Fruit fly (Drosophila melanogaster): ENCODE data around the gene Cpsf6.

The Cpsf6 gene

DNA sequence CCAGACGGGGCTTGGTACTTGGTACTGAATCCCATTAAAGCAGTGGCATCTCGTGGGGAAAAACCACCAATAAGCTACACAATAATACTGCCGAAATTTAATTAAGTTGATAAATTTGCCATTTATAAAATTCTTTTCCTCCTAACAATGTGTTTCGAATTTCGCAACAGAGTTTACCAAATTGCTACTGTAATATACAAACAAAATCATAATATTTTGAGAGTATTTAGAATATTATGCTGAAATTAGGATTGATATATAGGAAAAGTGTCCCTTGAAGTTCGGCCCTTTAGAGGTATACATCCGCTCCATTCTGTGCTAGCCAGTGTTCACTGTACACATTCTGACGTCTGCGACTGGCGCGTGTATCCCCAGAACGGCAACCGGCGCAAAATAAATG, 30.7 kb downstream of the Cpsf6 start (continued):
- peak; percentile 39 for TF ChIP-seq spab (GFP tag; optimal IDR thresholded peaks at IDR 0.05)
- TF ChIP-seq CG10631 (GFP tag; optimal IDR thresholded peaks at IDR 0.05) = peak; percentile 32
- peak; percentile 43 for TF ChIP-seq CG32006 (GFP tag; optimal IDR thresholded peaks at IDR 0.05)
- TF ChIP-seq svp (GFP tag) = peak; percentile 64
- no peak for TF ChIP-seq fd85E (GFP tag; optimal IDR thresholded peaks at IDR 0.05)
- peak in 1 of 2 experiments; percentile 22 for TF ChIP-seq ss (GFP tag; optimal IDR thresholded peaks at IDR 0.05)
- peak; percentile 33 for TF ChIP-seq lz (GFP tag; optimal IDR thresholded peaks at IDR 0.05)
- TF ChIP-seq Eip75B (GFP tag; optimal IDR thresholded peaks at IDR 0.05) = peak; percentile 19
- peak; percentile 40 for TF ChIP-seq CG3919 (GFP tag; optimal IDR thresholded peaks at IDR 0.05)
- peak; percentile 45 for TF ChIP-seq fd59A (GFP tag; optimal IDR thresholded peaks at IDR 0.05)
- peak; percentile 1 for TF ChIP-seq CG1621 (tag; optimal IDR thresholded peaks at IDR 0.05)
- TF ChIP-seq vri (GFP tag; optimal IDR thresholded peaks at IDR 0.05) = no peak
- TF ChIP-seq CG3032 (tag; optimal IDR thresholded peaks at IDR 0.05) = peak; percentile 31
- peak; percentile 15 for TF ChIP-seq CG6792 (GFP tag; optimal IDR thresholded peaks at IDR 0.05)
- peak; percentile 45 for TF ChIP-seq Ets96B (tag; optimal IDR thresholded peaks at IDR 0.05)
- TF ChIP-seq pdm3 (GFP tag; optimal IDR thresholded peaks at IDR 0.05) = peak; percentile 42
- no peak; the same call in 2 of the 3 replicates for TF ChIP-seq CG8119 (GFP tag; IDR thresholded peaks at IDR 0.05)
- peak; percentile 29 for TF ChIP-seq CG6808 (GFP tag; optimal IDR thresholded peaks at IDR 0.05)
- peak; percentile 43 for TF ChIP-seq esn (GFP tag; optimal IDR thresholded peaks at IDR 0.05)
- TF ChIP-seq achi (GFP tag; optimal IDR thresholded peaks at IDR 0.05) = peak; percentile 27
- TF ChIP-seq net (GFP tag; optimal IDR thresholded peaks at IDR 0.05) = peak; percentile 10
- peak; percentile 34 for TF ChIP-seq acj6 (GFP tag; optimal IDR thresholded peaks at IDR 0.05)
- TF ChIP-seq Gug (GFP tag; IDR thresholded peaks at IDR 0.05) = no peak
